Worm (Caenorhabditis elegans) whole organism, L4 larva: ENCODE data around the gene srlf-28.
A peak's percentile ranks its signal among the peaks of the same experiment; 100 is the strongest.

Experiments
- F10B5.3 ChIP-seq: sonication (generic microtip); optimal IDR thresholded peaks from 2 replicates; lab custom pipeline; 2016; ENCODE audit warnings: mild to moderate bottlenecking, missing genetic modification characterization, missing compliant biosample characterization
- T20F7.1 ChIP-seq: fragments of 200-800 bp; sonication (Bioruptor generic); optimal IDR thresholded peaks from 2 replicates; lab custom pipeline; 2018; ENCODE audit warnings: mild to moderate bottlenecking, missing genetic modification characterization, missing compliant biosample characterization
- Y105C5A.15 ChIP-seq: fragments of 200-800 bp; sonication (Bioruptor generic); IDR thresholded peaks from 2 replicates; pipeline ENCODE4 v1.3.6; 2022; ENCODE audit warnings: missing genetic modification characterization, missing compliant biosample characterization
- Y75B8A.6 ChIP-seq: fragments of 200-800 bp; sonication (Bioruptor generic); IDR thresholded peaks from 2 replicates; pipeline ENCODE4 v1.3.6; 2022; ENCODE audit warnings: missing genetic modification reagents, missing genetic modification characterization, missing compliant biosample characterization
- ceh-32 ChIP-seq: sonication (generic microtip); optimal IDR thresholded peaks from 2 replicates; lab custom pipeline; 2016; ENCODE audit warnings: mild to moderate bottlenecking, missing genetic modification characterization, missing compliant biosample characterization; ENCODE audit not compliant: poor library complexity
- ceh-62 ChIP-seq: sonication (generic microtip); optimal IDR thresholded peaks from 2 replicates; lab custom pipeline; 2017; ENCODE audit warnings: missing biosample characterization, missing genetic modification characterization
- cey-2 ChIP-seq: sonication (generic microtip); optimal IDR thresholded peaks from 3 replicates; lab custom pipeline; 2017; ENCODE audit warnings: missing genetic modification characterization, mild to moderate bottlenecking, missing compliant biosample characterization, antibody characterized with exemption, borderline replicate concordance; ENCODE audit not compliant: insufficient read depth
- ctbp-1 ChIP-seq: fragments of 200-800 bp; sonication (Bioruptor generic); IDR thresholded peaks from 2 replicates; pipeline ENCODE4 v1.3.6; 2022; ENCODE audit warnings: missing genetic modification reagents, missing genetic modification characterization, missing compliant biosample characterization
- daf-12 ChIP-seq: fragments of 150-350 bp; optimal IDR thresholded peaks from 2 replicates; lab custom pipeline; 2014; ENCODE audit warnings: missing biosample characterization, missing genetic modification reagents, missing genetic modification characterization
- daf-8 ChIP-seq: fragments of 200-800 bp; sonication (Bioruptor generic); IDR thresholded peaks from 2 replicates; pipeline ENCODE4 v1.3.6; 2022; ENCODE audit warnings: missing genetic modification characterization, missing compliant biosample characterization
- dmd-6 ChIP-seq: fragments of 200-800 bp; sonication (Bioruptor generic); IDR thresholded peaks from 2 replicates; pipeline ENCODE4 v1.3.6; 2022; ENCODE audit warnings: missing genetic modification reagents, missing genetic modification characterization, missing compliant biosample characterization
- dmd-9 ChIP-seq: fragments of 200-800 bp; sonication (Bioruptor generic); IDR thresholded peaks from 2 replicates; pipeline ENCODE4 v1.3.6; 2022; ENCODE audit warnings: missing genetic modification reagents, missing genetic modification characterization, missing compliant biosample characterization
- duxl-1 ChIP-seq: sonication (generic microtip); optimal IDR thresholded peaks from 2 replicates; lab custom pipeline; 2016; ENCODE audit warnings: mild to moderate bottlenecking, missing genetic modification characterization, moderate library complexity, missing compliant biosample characterization; ENCODE audit not compliant: poor library complexity
- egl-27 ChIP-seq: sonication (generic microtip); optimal IDR thresholded peaks from 3 replicates; lab custom pipeline; 2017; ENCODE audit warnings: missing biosample characterization, missing genetic modification reagents, missing genetic modification characterization
- egl-43 ChIP-seq: fragments of 200-800 bp; sonication (Bioruptor generic); IDR thresholded peaks from 2 replicates; pipeline ENCODE4 v1.3.6; 2022; ENCODE audit warnings: missing genetic modification reagents, missing genetic modification characterization, missing compliant biosample characterization
- fkh-10 ChIP-seq: fragments of 150-350 bp; optimal IDR thresholded peaks from 2 replicates; lab custom pipeline; 2014; ENCODE audit warnings: missing biosample characterization, missing genetic modification reagents, missing genetic modification characterization
- gei-8 ChIP-seq: fragments of 200-800 bp; sonication (Bioruptor generic); optimal IDR thresholded peaks from 2 replicates; lab custom pipeline; 2018; ENCODE audit warnings: mild to moderate bottlenecking, missing genetic modification characterization, missing compliant biosample characterization
- hif-1 ChIP-seq, 2 experiments: sonication (generic microtip); optimal IDR thresholded peaks; 2 replicates each; lab custom pipeline; 2016 to 2017; ENCODE audit warnings: missing compliant biosample characterization in 2 of 2, missing genetic modification characterization in 2 of 2, missing genetic modification reagents in 2 of 2, missing genotype in 2 of 2, mild to moderate bottlenecking in 1 of 2
- hlh-11 ChIP-seq: fragments of 200-800 bp; sonication (Bioruptor generic); optimal IDR thresholded peaks from 2 replicates; lab custom pipeline; 2018; ENCODE audit warnings: mild to moderate bottlenecking, missing genetic modification characterization, missing compliant biosample characterization
- lin-13 ChIP-seq: fragments of 150-350 bp; optimal IDR thresholded peaks from 2 replicates; lab custom pipeline; 2014; ENCODE audit warnings: missing biosample characterization, missing genetic modification reagents, missing genetic modification characterization
- lin-15B ChIP-seq: fragments of 150-350 bp; sonication (generic microtip); optimal IDR thresholded peaks from 3 replicates; lab custom pipeline; 2014; ENCODE audit warnings: missing biosample characterization, missing genetic modification characterization
- lin-38 ChIP-seq: fragments of 200-800 bp; sonication (Bioruptor generic); IDR thresholded peaks from 2 replicates; pipeline ENCODE4 v1.3.6; 2022; ENCODE audit warnings: missing genetic modification reagents, missing genetic modification characterization, missing compliant biosample characterization
- lin-39 ChIP-seq: fragments of 150-350 bp; optimal IDR thresholded peaks from 2 replicates; lab custom pipeline; 2014; ENCODE audit warnings: missing biosample characterization, missing genetic modification reagents, missing genetic modification characterization
- lir-3 ChIP-seq: sonication (generic microtip); optimal IDR thresholded peaks from 2 replicates; lab custom pipeline; 2016; ENCODE audit warnings: mild to moderate bottlenecking, missing genetic modification characterization, missing compliant biosample characterization
- madf-5 ChIP-seq, 2 experiments: fragments of 200-800 bp; sonication (Bioruptor generic); IDR thresholded peaks; 2 replicates each; pipeline ENCODE4 v1.3.6; 2022; ENCODE audit warnings: missing compliant biosample characterization in 2 of 2, missing genetic modification characterization in 2 of 2
- madf-9 ChIP-seq: fragments of 200-800 bp; sonication (Bioruptor generic); conservative IDR thresholded peaks from 2 replicates; pipeline ENCODE4 v1.3.6; 2022; ENCODE audit warnings: missing genetic modification reagents, missing genetic modification characterization, missing compliant biosample characterization
- mdt-29 ChIP-seq: fragments of 200-800 bp; sonication (Bioruptor generic); IDR thresholded peaks from 2 replicates; pipeline ENCODE4 v1.3.6; 2022; ENCODE audit warnings: missing genetic modification reagents, missing genetic modification characterization, missing compliant biosample characterization
- mxl-2 ChIP-seq: fragments of 200-800 bp; sonication (Bioruptor generic); conservative IDR thresholded peaks from 2 replicates; pipeline ENCODE4 v1.3.6; 2022; ENCODE audit warnings: missing genetic modification reagents, missing genetic modification characterization, missing compliant biosample characterization
- nhr-11 ChIP-seq: fragments of 150-350 bp; optimal IDR thresholded peaks from 2 replicates; lab custom pipeline; 2014; ENCODE audit warnings: missing biosample characterization, missing genetic modification characterization
- nhr-111 ChIP-seq: fragments of 200-800 bp; sonication (Bioruptor generic); optimal IDR thresholded peaks from 2 replicates; lab custom pipeline; 2018; ENCODE audit warnings: mild to moderate bottlenecking, missing genetic modification characterization, missing compliant biosample characterization
- nhr-25 ChIP-seq: sonication (generic microtip); optimal IDR thresholded peaks from 2 replicates; lab custom pipeline; 2017; ENCODE audit warnings: missing genetic modification characterization, mild to moderate bottlenecking, missing compliant biosample characterization, antibody characterized with exemption, moderate library complexity, borderline replicate concordance; ENCODE audit not compliant: insufficient read depth
- nhr-28 ChIP-seq: fragments of 150-350 bp; optimal IDR thresholded peaks from 2 replicates; lab custom pipeline; 2014; ENCODE audit warnings: missing biosample characterization, missing genetic modification characterization
- nhr-42 ChIP-seq: fragments of 200-800 bp; sonication (Bioruptor generic); IDR thresholded peaks from 2 replicates; pipeline ENCODE4 v1.3.6; 2022; ENCODE audit warnings: missing genetic modification characterization, missing compliant biosample characterization
- nhr-6 ChIP-seq: fragments of 150-350 bp; optimal IDR thresholded peaks from 2 replicates; lab custom pipeline; 2014; ENCODE audit warnings: missing biosample characterization, missing genetic modification characterization
- nhr-77 ChIP-seq: fragments of 150-350 bp; optimal IDR thresholded peaks from 2 replicates; lab custom pipeline; 2014; ENCODE audit warnings: missing biosample characterization, missing genetic modification characterization
- pqm-1 ChIP-seq: sonication (generic microtip); optimal IDR thresholded peaks from 2 replicates; lab custom pipeline; 2017; ENCODE audit warnings: missing biosample characterization, missing genetic modification characterization
- rbr-2 ChIP-seq: sonication (generic microtip); optimal IDR thresholded peaks from 2 replicates; lab custom pipeline; 2016; ENCODE audit warnings: missing genotype, missing genetic modification characterization, missing compliant biosample characterization
- saeg-2 ChIP-seq: fragments of 200-800 bp; sonication (Bioruptor generic); IDR thresholded peaks from 2 replicates; pipeline ENCODE4 v1.3.6; 2022; ENCODE audit warnings: missing genetic modification reagents, missing genetic modification characterization, missing compliant biosample characterization
- sdz-12 ChIP-seq: fragments of 200-800 bp; sonication (Bioruptor generic); optimal IDR thresholded peaks from 2 replicates; lab custom pipeline; 2018; ENCODE audit warnings: mild to moderate bottlenecking, missing genetic modification characterization, missing compliant biosample characterization
- skn-1 ChIP-seq: fragments of 150-350 bp; optimal IDR thresholded peaks from 2 replicates; lab custom pipeline; 2014; ENCODE audit warnings: missing biosample characterization, missing genetic modification characterization
- snpc-1.2 ChIP-seq: fragments of 200-800 bp; sonication (Bioruptor generic); IDR thresholded peaks from 2 replicates; pipeline ENCODE4 v1.3.6; 2022; ENCODE audit warnings: missing genetic modification reagents, missing genetic modification characterization, missing compliant biosample characterization
- spr-1 ChIP-seq: sonication (generic microtip); optimal IDR thresholded peaks from 2 replicates; lab custom pipeline; 2016; ENCODE audit warnings: mild to moderate bottlenecking, missing genetic modification characterization, missing compliant biosample characterization
- tag-97 ChIP-seq: fragments of 200-800 bp; sonication (Bioruptor generic); IDR thresholded peaks from 2 replicates; pipeline ENCODE4 v1.3.6; 2022; ENCODE audit warnings: missing genetic modification characterization, missing compliant biosample characterization
- tra-1 ChIP-seq: fragments of 200-800 bp; sonication (Bioruptor generic); IDR thresholded peaks from 2 replicates; pipeline ENCODE4 v1.3.6; 2022; ENCODE audit warnings: missing genetic modification reagents, missing genetic modification characterization, missing compliant biosample characterization
- unc-130 ChIP-seq: sonication (generic microtip); optimal IDR thresholded peaks from 2 replicates; lab custom pipeline; 2016; ENCODE audit warnings: missing genetic modification reagents, missing genetic modification characterization, missing compliant biosample characterization
- zag-1 ChIP-seq: fragments of 150-350 bp; optimal IDR thresholded peaks from 2 replicates; lab custom pipeline; 2014; ENCODE audit warnings: missing biosample characterization, missing genetic modification characterization
- zip-11 ChIP-seq: fragments of 200-800 bp; sonication (Bioruptor generic); IDR thresholded peaks from 2 replicates; pipeline ENCODE4 v1.3.6; 2022; ENCODE audit warnings: missing genetic modification characterization, missing compliant biosample characterization
- ztf-11 ChIP-seq: fragments of 150-350 bp; optimal IDR thresholded peaks from 2 replicates; lab custom pipeline; 2014; ENCODE audit warnings: missing biosample characterization, missing genetic modification characterization

Gene srlf-28

ce11 chrIV:14328276-14328675, 15.4 kb downstream of the srlf-28 start:
- TF ChIP-seq mdt-29 (GFP tag; lab: Robert Waterston, UW) (0 out of 2 replicates have a peak, but pooled peaks have one; percentile 5), snpc-1.2 (peak; percentile 92)
- TF ChIP-seq, all 104 proteins: peak for 2; not testable (repeated sequence) for 102

ce11 chrIV:14326694-14327298, 16.9 kb downstream of the srlf-28 start:
- TF ChIP-seq skn-1 (tag; lab: Kevin White, UChicago) (no peak), Y75B8A.6 (GFP tag; lab: Robert Waterston, UW) (no peak), hif-1 (tag; optimal IDR thresholded peaks at IDR 0.05; lab: Kevin White, UChicago) (peak in 1 of 2 experiments; percentile 7), saeg-2 (GFP tag; lab: Robert Waterston, UW) (peak; percentile 48; the same call in 1 of the 2 replicates), lin-15B (tag; lab: Kevin White, UChicago) (no peak), tra-1 (GFP tag; lab: Robert Waterston, UW) (no peak; the same call in 1 of the 2 replicates), nhr-11 (tag; lab: Kevin White, UChicago) (no peak), pqm-1 (tag; lab: Kevin White, UChicago) (no peak), dmd-9 (GFP tag; lab: Robert Waterston, UW) (peak; percentile 53; the same call in 1 of the 2 replicates), zip-11 (GFP tag; lab: Robert Waterston, UW) (no peak), zag-1 (tag; lab: Kevin White, UChicago) (no peak), lin-39 (tag; lab: Kevin White, UChicago) (no peak), daf-8 (GFP tag; lab: Robert Waterston, UW) (no peak), F10B5.3 (tag; lab: Kevin White, UChicago) (peak; percentile 71), daf-12 (no peak), unc-130 (peak; percentile 44), mxl-2 (GFP tag; lab: Robert Waterston, UW) (0 out of 2 replicates have a peak, but pooled peaks have one; percentile 5), dmd-6 (GFP tag; lab: Robert Waterston, UW) (peak; percentile 89), nhr-25 (tag; lab: Kevin White, UChicago) (no peak), nhr-6 (tag; lab: Kevin White, UChicago) (no peak), nhr-42 (GFP tag; lab: Robert Waterston, UW) (peak; percentile 80), ztf-11 (tag; lab: Kevin White, UChicago) (no peak), T20F7.1 (GFP tag; lab: Kevin White, UChicago) (no peak), lir-3 (tag; lab: Kevin White, UChicago) (no peak), hlh-11 (tag; lab: Kevin White, UChicago) (peak; percentile 96), ceh-32 (tag; lab: Kevin White, UChicago) (peak; percentile 39), cey-2 (no peak), madf-9 (no peak), nhr-28 (tag; lab: Kevin White, UChicago) (no peak), nhr-111 (GFP tag; lab: Kevin White, UChicago) (peak; percentile 21), lin-38 (peak; percentile 75), Y105C5A.15 (GFP tag; lab: Robert Waterston, UW) (no peak), lin-13 (peak; percentile 64), madf-5 (GFP tag; IDR thresholded peaks at IDR 0.05; lab: Robert Waterston, UW) (no peak), nhr-77 (tag; lab: Kevin White, UChicago) (no peak), rbr-2 (tag; lab: Kevin White, UChicago) (peak; percentile 77), egl-43 (no peak; the same call in 1 of the 2 replicates), ceh-62 (tag; lab: Kevin White, UChicago) (no peak), egl-27 (no peak), spr-1 (tag; lab: Kevin White, UChicago) (peak; percentile 72), ctbp-1 (GFP tag; lab: Robert Waterston, UW) (no peak), sdz-12 (GFP tag; lab: Kevin White, UChicago) (no peak), mdt-29 (GFP tag; lab: Robert Waterston, UW) (peak; percentile 95), gei-8 (peak; percentile 47), duxl-1 (peak; percentile 85), tag-97 (no peak), fkh-10 (no peak)
